Fruit fly (Drosophila melanogaster) whole organism, embryonic: Measurements from ENCODE around the gene se.

Experiments used
- Atf-2 ChIP-seq: fragments of 200-800 bp; sonication (Bioruptor generic); optimal IDR thresholded peaks from 2 replicates; lab custom pipeline; 2016; ENCODE audit warnings: missing biosample characterization, missing genetic modification characterization
- BtbVII ChIP-seq: fragments of 200-800 bp; sonication (Bioruptor generic); optimal IDR thresholded peaks from 3 replicates; lab custom pipeline; 2017; ENCODE audit warnings: missing biosample characterization, mild to moderate bottlenecking, missing genetic modification characterization
- CG1024 ChIP-seq: fragments of 200-800 bp; sonication (Bioruptor generic); IDR thresholded peaks from 2 replicates; pipeline ENCODE4 v1.3.6; 2022; ENCODE audit warnings: missing biosample characterization, missing genetic modification characterization
- CG10565 ChIP-seq: fragments of 200-800 bp; sonication (Bioruptor generic); optimal IDR thresholded peaks from 3 replicates; lab custom pipeline; 2016; ENCODE audit warnings: missing biosample characterization, mild to moderate bottlenecking, missing genetic modification characterization
- CG11398 ChIP-seq: fragments of 200-800 bp; sonication (Bioruptor generic); optimal IDR thresholded peaks from 2 replicates; lab custom pipeline; 2016; ENCODE audit warnings: missing biosample characterization, missing genetic modification characterization
- CG11560 ChIP-seq: fragments of 200-800 bp; sonication (Bioruptor generic); IDR thresholded peaks from 3 replicates; pipeline ENCODE4 v1.3.6; 2022; ENCODE audit warnings: missing biosample characterization, missing genetic modification characterization
- CG1233 ChIP-seq: fragments of 200-800 bp; sonication (Bioruptor generic); optimal IDR thresholded peaks from 4 replicates; lab custom pipeline; 2018; ENCODE audit warnings: missing biosample characterization, mild to moderate bottlenecking, missing genetic modification characterization
- CG1529 ChIP-seq: fragments of 200-800 bp; sonication (Bioruptor generic); optimal IDR thresholded peaks from 3 replicates; lab custom pipeline; 2018; ENCODE audit warnings: missing biosample characterization, missing genetic modification characterization
- CG18476 ChIP-seq: fragments of 200-800 bp; sonication (Bioruptor generic); optimal IDR thresholded peaks from 2 replicates; lab custom pipeline; 2016; ENCODE audit warnings: missing biosample characterization, mild to moderate bottlenecking, missing genetic modification characterization
- CG18764 ChIP-seq: fragments of 200-800 bp; sonication (Bioruptor generic); optimal IDR thresholded peaks from 3 replicates; lab custom pipeline; 2016; ENCODE audit warnings: missing biosample characterization, missing genetic modification characterization
- CG2116 ChIP-seq: fragments of 200-800 bp; sonication (Bioruptor generic); optimal IDR thresholded peaks from 3 replicates; lab custom pipeline; 2018; ENCODE audit warnings: missing biosample characterization, mild to moderate bottlenecking, missing genetic modification characterization
- CG2120 ChIP-seq: fragments of 200-800 bp; sonication (Bioruptor generic); optimal IDR thresholded peaks from 3 replicates; lab custom pipeline; 2016; ENCODE audit warnings: missing biosample characterization, missing genetic modification characterization
- CG2129 ChIP-seq: fragments of 200-800 bp; sonication (Bioruptor generic); IDR thresholded peaks from 2 replicates; pipeline ENCODE4 v1.3.6; 2022; ENCODE audit warnings: missing biosample characterization, missing genetic modification characterization; ENCODE audit not compliant: partially characterized antibody
- CG2712 ChIP-seq: fragments of 200-800 bp; optimal IDR thresholded peaks from 3 replicates; lab custom pipeline; 2019; ENCODE audit warnings: missing biosample characterization, mild to moderate bottlenecking, missing genetic modification characterization, moderate library complexity
- CG31224 ChIP-seq: fragments of 200-800 bp; sonication (Bioruptor generic); IDR thresholded peaks from 2 replicates; pipeline ENCODE4 v1.3.6; 2022; ENCODE audit warnings: missing biosample characterization, missing genetic modification characterization
- CG32772 ChIP-seq: fragments of 200-800 bp; sonication (Bioruptor generic); IDR thresholded peaks from 2 replicates; pipeline ENCODE4 v1.3.6; 2022; ENCODE audit warnings: missing biosample characterization, missing genetic modification characterization
- CG43689 ChIP-seq: fragments of 200-800 bp; sonication (Bioruptor generic); IDR thresholded peaks from 2 replicates; pipeline ENCODE4 v1.3.6; 2022; ENCODE audit warnings: missing biosample characterization, missing genetic modification characterization
- CG4424 ChIP-seq: fragments of 200-800 bp; sonication (Bioruptor generic); optimal IDR thresholded peaks from 3 replicates; lab custom pipeline; 2016; ENCODE audit warnings: missing biosample characterization, missing genetic modification characterization
- CG6254 ChIP-seq: fragments of 200-800 bp; sonication (Bioruptor generic); optimal IDR thresholded peaks from 3 replicates; lab custom pipeline; 2017; ENCODE audit warnings: mild to moderate bottlenecking, missing biosample characterization, missing genetic modification reagents, missing genetic modification characterization
- CG9876 ChIP-seq: fragments of 200-800 bp; sonication (Bioruptor generic); optimal IDR thresholded peaks from 2 replicates; lab custom pipeline; 2016; ENCODE audit warnings: missing biosample characterization, missing genetic modification characterization
- H15 ChIP-seq: fragments of 200-800 bp; sonication (Bioruptor generic); IDR thresholded peaks from 3 replicates; pipeline ENCODE4 v1.3.6; 2022; ENCODE audit warnings: missing biosample characterization, missing genetic modification characterization
- Hand ChIP-seq: fragments of 200-800 bp; sonication (Bioruptor generic); optimal IDR thresholded peaks from 2 replicates; lab custom pipeline; 2017; ENCODE audit warnings: mild to moderate bottlenecking, missing biosample characterization, missing genetic modification reagents, missing genetic modification characterization
- Myb ChIP-seq: fragments of 200-800 bp; sonication (Bioruptor generic); optimal IDR thresholded peaks from 2 replicates; lab custom pipeline; 2016; ENCODE audit warnings: missing biosample characterization, missing genetic modification characterization
- NC2α ChIP-seq: fragments of 200-800 bp; sonication (Bioruptor generic); optimal IDR thresholded peaks from 2 replicates; lab custom pipeline; 2016; ENCODE audit warnings: missing biosample characterization, missing genetic modification characterization
- NC2β ChIP-seq: fragments of 200-800 bp; sonication (Bioruptor generic); optimal IDR thresholded peaks from 2 replicates; lab custom pipeline; 2016; ENCODE audit warnings: missing biosample characterization, missing genetic modification characterization
- Oli ChIP-seq: fragments of 200-800 bp; sonication (Bioruptor generic); optimal IDR thresholded peaks from 2 replicates; lab custom pipeline; 2018; ENCODE audit warnings: missing biosample characterization, mild to moderate bottlenecking, missing genetic modification characterization, moderate library complexity
- Ptx1 ChIP-seq: fragments of 200-800 bp; sonication (Bioruptor generic); IDR thresholded peaks from 2 replicates; pipeline ENCODE4 v1.3.6; 2022; ENCODE audit warnings: missing biosample characterization, missing genetic modification characterization
- Six4 ChIP-seq: fragments of 200-800 bp; sonication (Bioruptor generic); optimal IDR thresholded peaks from 2 replicates; lab custom pipeline; 2016; ENCODE audit warnings: missing biosample characterization, missing genetic modification characterization
- Taf1 ChIP-seq: fragments of 200-800 bp; sonication (Bioruptor generic); IDR thresholded peaks from 2 replicates; pipeline ENCODE4 v1.3.6; 2022; ENCODE audit warnings: missing biosample characterization, missing genetic modification characterization
- Usf ChIP-seq: fragments of 200-800 bp; sonication (Bioruptor generic); optimal IDR thresholded peaks from 2 replicates; lab custom pipeline; 2017; ENCODE audit warnings: missing genotype, missing biosample characterization, missing genetic modification characterization
- Xrp1 ChIP-seq: fragments of 200-800 bp; sonication (Bioruptor generic); IDR thresholded peaks from 2 replicates; pipeline ENCODE4 v1.3.6; 2022; ENCODE audit warnings: missing biosample characterization, missing genetic modification characterization
- ara ChIP-seq: fragments of 200-800 bp; sonication (Bioruptor generic); IDR thresholded peaks from 2 replicates; pipeline ENCODE4 v1.3.6; 2022; ENCODE audit warnings: missing biosample characterization, missing genetic modification characterization
- crp ChIP-seq, 2 experiments: fragments of 200-800 bp; sonication (Bioruptor generic); optimal IDR thresholded peaks; 2 replicates in 1 of 2; 3 replicates in 1 of 2; lab custom pipeline; 2017; ENCODE audit warnings: missing biosample characterization in 2 of 2, missing genetic modification characterization in 2 of 2, mild to moderate bottlenecking in 1 of 2, moderate library complexity in 1 of 2
- cwo ChIP-seq: fragments of 200-800 bp; sonication (Bioruptor generic); optimal IDR thresholded peaks from 3 replicates; lab custom pipeline; 2017; ENCODE audit warnings: missing biosample characterization, missing genetic modification characterization, mild to moderate bottlenecking, moderate library complexity, missing genetic modification reagents
- gro ChIP-seq: fragments of 200-800 bp; sonication (Bioruptor generic); optimal IDR thresholded peaks from 2 replicates; lab custom pipeline; 2016; ENCODE audit warnings: missing biosample characterization, missing genetic modification characterization
- insv ChIP-seq, 2 experiments: fragments of 200-800 bp; sonication (Bioruptor generic); optimal IDR thresholded peaks; 3 replicates each; lab custom pipeline; 2016 to 2018; ENCODE audit warnings: missing biosample characterization in 2 of 2, missing genetic modification characterization in 2 of 2
- kay ChIP-seq: fragments of 200-800 bp; sonication (Bioruptor generic); optimal IDR thresholded peaks from 2 replicates; lab custom pipeline; 2016; ENCODE audit warnings: missing biosample characterization, missing genetic modification characterization
- knrl ChIP-seq: fragments of 200-800 bp; sonication (Bioruptor generic); IDR thresholded peaks from 3 replicates; pipeline ENCODE4 v1.3.6; 2022; ENCODE audit warnings: missing biosample characterization, missing genetic modification characterization; ENCODE audit not compliant: partially characterized antibody
- lola ChIP-seq, 3 experiments: fragments of >200 bp in 2 of 3; fragments of 200-800 bp in 1 of 3; sonication (Bioruptor generic) in 1 of 3; optimal IDR thresholded peaks; 2 replicates each; lab custom pipeline; 2017 to 2019; ENCODE audit warnings: missing biosample characterization in 3 of 3, missing genetic modification characterization in 3 of 3, mild to moderate bottlenecking in 1 of 3, moderate library complexity in 1 of 3
- mld ChIP-seq: fragments of 200-800 bp; sonication (Bioruptor generic); IDR thresholded peaks from 3 replicates; pipeline ENCODE4 v1.3.6; 2022; ENCODE audit warnings: missing biosample characterization, missing genetic modification characterization; ENCODE audit not compliant: partially characterized antibody
- nau ChIP-seq: fragments of 200-800 bp; sonication (Bioruptor generic); optimal IDR thresholded peaks from 3 replicates; lab custom pipeline; 2017; ENCODE audit warnings: missing biosample characterization, mild to moderate bottlenecking, missing genetic modification characterization, missing genetic modification reagents
- nerfin-1 ChIP-seq: fragments of 200-800 bp; sonication (Bioruptor generic); optimal IDR thresholded peaks from 3 replicates; lab custom pipeline; 2019; ENCODE audit warnings: missing biosample characterization, mild to moderate bottlenecking, missing genetic modification characterization, moderate library complexity
- pnt ChIP-seq: fragments of 200-800 bp; sonication (Bioruptor generic); optimal IDR thresholded peaks from 3 replicates; lab custom pipeline; 2016; ENCODE audit warnings: missing biosample characterization, missing genetic modification characterization
- prd ChIP-seq, 3 experiments: fragments of >200 bp in 2 of 3; fragments of 200-800 bp in 1 of 3; sonication (Bioruptor generic) in 1 of 3; optimal IDR thresholded peaks in 2 of 3; IDR thresholded peaks in 1 of 3; 2 replicates in 2 of 3; 3 replicates in 1 of 3; pipeline versions ENCODE4 v1.3.6 to Lab custom; 2017 to 2022; ENCODE audit warnings: missing biosample characterization in 1 of 3, missing genetic modification characterization in 1 of 3
- salm ChIP-seq: fragments of 200-800 bp; sonication (Bioruptor generic); optimal IDR thresholded peaks from 2 replicates; lab custom pipeline; 2018; ENCODE audit warnings: missing biosample characterization, mild to moderate bottlenecking, missing genetic modification characterization
- sna ChIP-seq: fragments of 200-800 bp; sonication (Bioruptor generic); IDR thresholded peaks from 2 replicates; pipeline ENCODE4 v1.3.6; 2022; ENCODE audit warnings: missing biosample characterization, missing genetic modification characterization; ENCODE audit not compliant: partially characterized antibody
- tap ChIP-seq: fragments of 200-800 bp; optimal IDR thresholded peaks from 3 replicates; lab custom pipeline; 2019; ENCODE audit warnings: missing biosample characterization, mild to moderate bottlenecking, missing genetic modification characterization, moderate library complexity
- tll ChIP-seq, 2 experiments: fragments of 200-800 bp in 1 of 2; fragments of >200 bp in 1 of 2; sonication (Bioruptor generic) in 1 of 2; optimal IDR thresholded peaks; 2 replicates each; lab custom pipeline; 2017 to 2019; ENCODE audit warnings: missing biosample characterization in 2 of 2, missing genetic modification characterization in 2 of 2, mild to moderate bottlenecking in 1 of 2, moderate library complexity in 1 of 2
- twi ChIP-seq: fragments of 200-800 bp; optimal IDR thresholded peaks from 2 replicates; lab custom pipeline; 2019; ENCODE audit warnings: missing biosample characterization, mild to moderate bottlenecking, missing genetic modification characterization, moderate library complexity

Gene se

DNA sequence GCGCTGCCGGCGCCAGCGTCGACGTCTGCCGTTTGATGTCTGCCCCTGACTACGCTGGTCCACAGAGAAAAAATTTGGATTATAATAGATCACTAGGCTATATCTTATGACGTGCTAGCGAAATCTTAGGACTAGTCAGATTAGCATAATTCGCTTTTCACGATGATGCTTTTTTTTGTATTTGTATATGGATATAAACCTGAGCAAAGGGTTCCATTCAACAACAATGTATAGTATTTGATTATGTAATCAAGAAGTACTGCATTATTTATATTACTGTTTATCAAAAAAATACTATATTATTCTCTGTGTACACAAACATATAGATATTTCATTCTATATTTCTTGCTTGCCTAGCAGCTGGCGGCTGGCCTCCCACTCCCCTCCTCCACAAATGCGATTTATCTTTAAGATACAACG is 26.8 kb downstream of the se start (continued):
- TF ChIP-seq CG1529 (GFP tag; lab: Kevin White, UChicago), result peak; percentile 77
- TF ChIP-seq CG31224 (GFP tag; lab: Robert Waterston, UW), result peak; percentile 78
- peak; percentile 78 for TF ChIP-seq H15
- TF ChIP-seq CG9876 (GFP tag; lab: Kevin White, UChicago), result peak; percentile 41
- TF ChIP-seq Oli (tag; lab: Kevin White, UChicago), result peak; percentile 91
- TF ChIP-seq CG43689 (GFP tag; lab: Robert Waterston, UW), result no peak
- TF ChIP-seq CG10565, result peak; percentile 38
- TF ChIP-seq CG4424 (GFP tag; lab: Kevin White, UChicago), result peak; percentile 80
- TF ChIP-seq nerfin-1 (tag; lab: Kevin White, UChicago), result peak; percentile 79
- TF ChIP-seq CG11560 (tag; lab: Robert Waterston, UW), result peak; percentile 63
- TF ChIP-seq sna (GFP tag; lab: Robert Waterston, UW), result no peak
- no peak for TF ChIP-seq prd (optimal IDR thresholded peaks at IDR 0.05; lab: Kevin White, UChicago)
- TF ChIP-seq prd (GFP tag; IDR thresholded peaks at IDR 0.05; lab: Robert Waterston, UW), result peak; percentile 88
- TF ChIP-seq cwo (GFP tag; lab: Kevin White, UChicago), result peak; percentile 80
- TF ChIP-seq Xrp1 (GFP tag; lab: Robert Waterston, UW), result peak; percentile 83
- peak; percentile 79 for TF ChIP-seq tap (tag; lab: Kevin White, UChicago)
- TF ChIP-seq Ptx1 (GFP tag; lab: Robert Waterston, UW), result peak; percentile 92
- peak; percentile 44 for TF ChIP-seq NC2β (GFP tag; lab: Kevin White, UChicago)
- peak; percentile 60 for TF ChIP-seq twi (tag; lab: Kevin White, UChicago)
- peak; percentile 62 for TF ChIP-seq CG18476 (GFP tag; lab: Kevin White, UChicago)
- TF ChIP-seq kay, result peak; percentile 68
- TF ChIP-seq gro (GFP tag; lab: Kevin White, UChicago), result peak; percentile 81
- peak; percentile 38 for TF ChIP-seq NC2α
- TF ChIP-seq salm, result peak; percentile 76
- TF ChIP-seq CG1233 (GFP tag; lab: Kevin White, UChicago), result peak; percentile 88
- TF ChIP-seq CG2129 (GFP tag; lab: Robert Waterston, UW), result no peak
- peak; percentile 91 for TF ChIP-seq CG2120 (GFP tag; lab: Kevin White, UChicago)
- no peak for TF ChIP-seq knrl (GFP tag; lab: Robert Waterston, UW)
- TF ChIP-seq pnt (GFP tag; lab: Kevin White, UChicago), result peak; percentile 66
- peak; percentile 68 for TF ChIP-seq ara
- TF ChIP-seq lola (GFP tag; optimal IDR thresholded peaks at IDR 0.05; lab: Kevin White, UChicago), result peak in 1 of 3 experiments; percentile 76
- peak in 1 of 2 experiments; percentile 40 for TF ChIP-seq insv (GFP tag; optimal IDR thresholded peaks at IDR 0.05; lab: Kevin White, UChicago)
- peak; percentile 79 for TF ChIP-seq CG6254 (GFP tag; lab: Kevin White, UChicago)
- TF ChIP-seq mld (GFP tag; lab: Robert Waterston, UW), result no peak
- peak; percentile 89 for TF ChIP-seq nau
- TF ChIP-seq CG2712, result peak; percentile 90
- peak; percentile 69 for TF ChIP-seq Atf-2
- peak; percentile 70 for TF ChIP-seq Usf (GFP tag; lab: Kevin White, UChicago)
- TF ChIP-seq CG18764 (GFP tag; lab: Kevin White, UChicago), result peak; percentile 58
- peak; percentile 74 for TF ChIP-seq CG32772
- peak; percentile 76 for TF ChIP-seq Taf1 (GFP tag; lab: Robert Waterston, UW)
- no peak for TF ChIP-seq CG1024
- peak in 1 of 2 experiments; percentile 50 for TF ChIP-seq crp (GFP tag; optimal IDR thresholded peaks at IDR 0.05; lab: Kevin White, UChicago)
- TF ChIP-seq Myb (GFP tag; lab: Kevin White, UChicago), result peak; percentile 52
- peak; percentile 8 for TF ChIP-seq CG11398 (GFP tag; lab: Kevin White, UChicago)
- TF ChIP-seq BtbVII (GFP tag; lab: Kevin White, UChicago), result peak; percentile 88
- peak; percentile 44 for TF ChIP-seq CG2116 (GFP tag; lab: Kevin White, UChicago)
- TF ChIP-seq Six4, result peak; percentile 53
- TF ChIP-seq tll (GFP tag; optimal IDR thresholded peaks at IDR 0.05; lab: Kevin White, UChicago), result no peak
- peak; percentile 59 for TF ChIP-seq Hand
